Worm (Caenorhabditis elegans) whole organism, L4 larva: ENCODE data around the gene lact-8.

ENCODE experiments used
- D1046.2 ChIP-seq: fragments of 200-800 bp; sonication (Bioruptor generic); IDR thresholded peaks from 2 replicates; pipeline ENCODE4 v1.3.6; 2022; ENCODE audit warnings: missing genetic modification characterization, missing compliant biosample characterization
- F37D6.2 ChIP-seq: sonication (generic microtip); optimal IDR thresholded peaks from 2 replicates; lab custom pipeline; 2016; ENCODE audit warnings: mild to moderate bottlenecking, missing genetic modification characterization, missing compliant biosample characterization
- R02D3.7 ChIP-seq: fragments of 150-350 bp; sonication (generic microtip); optimal IDR thresholded peaks from 3 replicates; lab custom pipeline; 2014; ENCODE audit warnings: missing biosample characterization, missing genetic modification characterization
- T20F7.1 ChIP-seq: fragments of 200-800 bp; sonication (Bioruptor generic); optimal IDR thresholded peaks from 2 replicates; lab custom pipeline; 2018; ENCODE audit warnings: mild to moderate bottlenecking, missing genetic modification characterization, missing compliant biosample characterization
- Y105C5A.15 ChIP-seq: fragments of 200-800 bp; sonication (Bioruptor generic); IDR thresholded peaks from 2 replicates; pipeline ENCODE4 v1.3.6; 2022; ENCODE audit warnings: missing genetic modification characterization, missing compliant biosample characterization
- Y75B8A.6 ChIP-seq: fragments of 200-800 bp; sonication (Bioruptor generic); IDR thresholded peaks from 2 replicates; pipeline ENCODE4 v1.3.6; 2022; ENCODE audit warnings: missing genetic modification reagents, missing genetic modification characterization, missing compliant biosample characterization
- arid-1 ChIP-seq: fragments of 200-800 bp; sonication (Bioruptor generic); conservative IDR thresholded peaks from 2 replicates; pipeline ENCODE4 v1.3.6; 2022; ENCODE audit warnings: missing genetic modification reagents, missing genetic modification characterization, missing compliant biosample characterization
- ceh-28 ChIP-seq: fragments of 150-350 bp; optimal IDR thresholded peaks from 2 replicates; lab custom pipeline; 2014; ENCODE audit warnings: missing biosample characterization, missing genetic modification reagents, missing genetic modification characterization
- ceh-32 ChIP-seq: sonication (generic microtip); optimal IDR thresholded peaks from 2 replicates; lab custom pipeline; 2016; ENCODE audit warnings: mild to moderate bottlenecking, missing genetic modification characterization, missing compliant biosample characterization; ENCODE audit not compliant: poor library complexity
- daf-12 ChIP-seq: fragments of 150-350 bp; optimal IDR thresholded peaks from 2 replicates; lab custom pipeline; 2014; ENCODE audit warnings: missing biosample characterization, missing genetic modification reagents, missing genetic modification characterization
- daf-16 ChIP-seq, 3 experiments: sonication (generic microtip); optimal IDR thresholded peaks; 2 replicates each; lab custom pipeline; 2016 to 2017; ENCODE audit warnings: missing genetic modification characterization in 3 of 3, missing genetic modification reagents in 3 of 3, mild to moderate bottlenecking in 2 of 3, missing compliant biosample characterization in 2 of 3, missing biosample characterization in 1 of 3, moderate library complexity in 1 of 3
- daf-8 ChIP-seq: fragments of 200-800 bp; sonication (Bioruptor generic); IDR thresholded peaks from 2 replicates; pipeline ENCODE4 v1.3.6; 2022; ENCODE audit warnings: missing genetic modification characterization, missing compliant biosample characterization
- dmd-6 ChIP-seq: fragments of 200-800 bp; sonication (Bioruptor generic); IDR thresholded peaks from 2 replicates; pipeline ENCODE4 v1.3.6; 2022; ENCODE audit warnings: missing genetic modification reagents, missing genetic modification characterization, missing compliant biosample characterization
- dpl-1 ChIP-seq: fragments of 150-350 bp; optimal IDR thresholded peaks from 2 replicates; lab custom pipeline; 2014; ENCODE audit warnings: missing biosample characterization, missing genetic modification reagents, missing genetic modification characterization
- duxl-1 ChIP-seq: sonication (generic microtip); optimal IDR thresholded peaks from 2 replicates; lab custom pipeline; 2016; ENCODE audit warnings: mild to moderate bottlenecking, missing genetic modification characterization, moderate library complexity, missing compliant biosample characterization; ENCODE audit not compliant: poor library complexity
- dve-1 ChIP-seq: sonication (generic microtip); optimal IDR thresholded peaks from 2 replicates; lab custom pipeline; 2017; ENCODE audit warnings: antibody characterized with exemption, mild to moderate bottlenecking, missing genetic modification characterization, missing compliant biosample characterization; ENCODE audit not compliant: insufficient read depth
- egl-27 ChIP-seq: sonication (generic microtip); optimal IDR thresholded peaks from 3 replicates; lab custom pipeline; 2017; ENCODE audit warnings: missing biosample characterization, missing genetic modification reagents, missing genetic modification characterization
- egl-43 ChIP-seq: fragments of 200-800 bp; sonication (Bioruptor generic); IDR thresholded peaks from 2 replicates; pipeline ENCODE4 v1.3.6; 2022; ENCODE audit warnings: missing genetic modification reagents, missing genetic modification characterization, missing compliant biosample characterization
- hlh-30 ChIP-seq: sonication (generic microtip); optimal IDR thresholded peaks from 2 replicates; lab custom pipeline; 2017; ENCODE audit warnings: antibody characterized with exemption, mild to moderate bottlenecking, missing genetic modification characterization, missing compliant biosample characterization; ENCODE audit not compliant: insufficient read depth
- lin-39 ChIP-seq: fragments of 150-350 bp; optimal IDR thresholded peaks from 2 replicates; lab custom pipeline; 2014; ENCODE audit warnings: missing biosample characterization, missing genetic modification reagents, missing genetic modification characterization
- lsy-2 ChIP-seq, 2 experiments: fragments of 150-350 bp in 1 of 2; sonication (generic microtip) in 1 of 2; optimal IDR thresholded peaks; 2 replicates each; lab custom pipeline; 2014 to 2017; ENCODE audit warnings: missing biosample characterization in 2 of 2, missing genetic modification characterization in 2 of 2
- madf-5 ChIP-seq, 2 experiments: fragments of 200-800 bp; sonication (Bioruptor generic); IDR thresholded peaks; 2 replicates each; pipeline ENCODE4 v1.3.6; 2022; ENCODE audit warnings: missing compliant biosample characterization in 2 of 2, missing genetic modification characterization in 2 of 2
- madf-9 ChIP-seq: fragments of 200-800 bp; sonication (Bioruptor generic); conservative IDR thresholded peaks from 2 replicates; pipeline ENCODE4 v1.3.6; 2022; ENCODE audit warnings: missing genetic modification reagents, missing genetic modification characterization, missing compliant biosample characterization
- mdl-1 ChIP-seq, 2 experiments: fragments of 150-350 bp in 1 of 2; sonication (generic microtip) in 1 of 2; optimal IDR thresholded peaks; 2 replicates each; lab custom pipeline; 2014 to 2017; ENCODE audit warnings: missing biosample characterization in 2 of 2, missing genetic modification characterization in 2 of 2
- mes-2 ChIP-seq: sonication (generic microtip); optimal IDR thresholded peaks from 2 replicates; lab custom pipeline; 2016; ENCODE audit warnings: missing genotype, mild to moderate bottlenecking, missing genetic modification characterization, missing compliant biosample characterization; ENCODE audit not compliant: poor library complexity, severe bottlenecking
- mxl-3 ChIP-seq: fragments of 200-800 bp; sonication (Bioruptor generic); optimal IDR thresholded peaks from 2 replicates; lab custom pipeline; 2018; ENCODE audit warnings: mild to moderate bottlenecking, missing genetic modification characterization, missing compliant biosample characterization
- nhr-11 ChIP-seq: fragments of 150-350 bp; optimal IDR thresholded peaks from 2 replicates; lab custom pipeline; 2014; ENCODE audit warnings: missing biosample characterization, missing genetic modification characterization
- nhr-25 ChIP-seq: sonication (generic microtip); optimal IDR thresholded peaks from 2 replicates; lab custom pipeline; 2017; ENCODE audit warnings: missing genetic modification characterization, mild to moderate bottlenecking, missing compliant biosample characterization, antibody characterized with exemption, moderate library complexity, borderline replicate concordance; ENCODE audit not compliant: insufficient read depth
- nhr-28 ChIP-seq: fragments of 150-350 bp; optimal IDR thresholded peaks from 2 replicates; lab custom pipeline; 2014; ENCODE audit warnings: missing biosample characterization, missing genetic modification characterization
- nhr-41 ChIP-seq: fragments of 200-800 bp; sonication (Bioruptor generic); IDR thresholded peaks from 2 replicates; pipeline ENCODE4 v1.3.6; 2022; ENCODE audit warnings: missing genetic modification reagents, missing genetic modification characterization, missing compliant biosample characterization
- nhr-48 ChIP-seq: sonication (generic microtip); optimal IDR thresholded peaks from 2 replicates; lab custom pipeline; 2016; ENCODE audit warnings: mild to moderate bottlenecking, missing genetic modification characterization, missing compliant biosample characterization
- nhr-6 ChIP-seq: fragments of 150-350 bp; optimal IDR thresholded peaks from 2 replicates; lab custom pipeline; 2014; ENCODE audit warnings: missing biosample characterization, missing genetic modification characterization
- nhr-76 ChIP-seq: fragments of 150-350 bp; optimal IDR thresholded peaks from 2 replicates; lab custom pipeline; 2014; ENCODE audit warnings: missing biosample characterization, missing genetic modification characterization
- php-3 ChIP-seq: fragments of 200-800 bp; sonication (Bioruptor generic); IDR thresholded peaks from 2 replicates; pipeline ENCODE4 v1.3.6; 2022; ENCODE audit warnings: missing genetic modification reagents, missing genetic modification characterization, missing compliant biosample characterization
- saeg-2 ChIP-seq: fragments of 200-800 bp; sonication (Bioruptor generic); IDR thresholded peaks from 2 replicates; pipeline ENCODE4 v1.3.6; 2022; ENCODE audit warnings: missing genetic modification reagents, missing genetic modification characterization, missing compliant biosample characterization
- spr-3 ChIP-seq: fragments of 200-800 bp; sonication (Bioruptor generic); optimal IDR thresholded peaks from 2 replicates; lab custom pipeline; 2018; ENCODE audit warnings: mild to moderate bottlenecking, missing genetic modification characterization, missing compliant biosample characterization
- tag-97 ChIP-seq: fragments of 200-800 bp; sonication (Bioruptor generic); IDR thresholded peaks from 2 replicates; pipeline ENCODE4 v1.3.6; 2022; ENCODE audit warnings: missing genetic modification characterization, missing compliant biosample characterization
- tra-1 ChIP-seq: fragments of 200-800 bp; sonication (Bioruptor generic); IDR thresholded peaks from 2 replicates; pipeline ENCODE4 v1.3.6; 2022; ENCODE audit warnings: missing genetic modification reagents, missing genetic modification characterization, missing compliant biosample characterization
- vab-7 ChIP-seq: fragments of 200-800 bp; sonication (Bioruptor generic); IDR thresholded peaks from 2 replicates; pipeline ENCODE4 v1.3.6; 2022; ENCODE audit warnings: missing genetic modification reagents, missing genetic modification characterization, missing compliant biosample characterization
- zag-1 ChIP-seq: fragments of 150-350 bp; optimal IDR thresholded peaks from 2 replicates; lab custom pipeline; 2014; ENCODE audit warnings: missing biosample characterization, missing genetic modification characterization
- zip-11 ChIP-seq: fragments of 200-800 bp; sonication (Bioruptor generic); IDR thresholded peaks from 2 replicates; pipeline ENCODE4 v1.3.6; 2022; ENCODE audit warnings: missing genetic modification characterization, missing compliant biosample characterization
- ztf-11 ChIP-seq: fragments of 150-350 bp; optimal IDR thresholded peaks from 2 replicates; lab custom pipeline; 2014; ENCODE audit warnings: missing biosample characterization, missing genetic modification characterization

lact-8 gene

DNA sequence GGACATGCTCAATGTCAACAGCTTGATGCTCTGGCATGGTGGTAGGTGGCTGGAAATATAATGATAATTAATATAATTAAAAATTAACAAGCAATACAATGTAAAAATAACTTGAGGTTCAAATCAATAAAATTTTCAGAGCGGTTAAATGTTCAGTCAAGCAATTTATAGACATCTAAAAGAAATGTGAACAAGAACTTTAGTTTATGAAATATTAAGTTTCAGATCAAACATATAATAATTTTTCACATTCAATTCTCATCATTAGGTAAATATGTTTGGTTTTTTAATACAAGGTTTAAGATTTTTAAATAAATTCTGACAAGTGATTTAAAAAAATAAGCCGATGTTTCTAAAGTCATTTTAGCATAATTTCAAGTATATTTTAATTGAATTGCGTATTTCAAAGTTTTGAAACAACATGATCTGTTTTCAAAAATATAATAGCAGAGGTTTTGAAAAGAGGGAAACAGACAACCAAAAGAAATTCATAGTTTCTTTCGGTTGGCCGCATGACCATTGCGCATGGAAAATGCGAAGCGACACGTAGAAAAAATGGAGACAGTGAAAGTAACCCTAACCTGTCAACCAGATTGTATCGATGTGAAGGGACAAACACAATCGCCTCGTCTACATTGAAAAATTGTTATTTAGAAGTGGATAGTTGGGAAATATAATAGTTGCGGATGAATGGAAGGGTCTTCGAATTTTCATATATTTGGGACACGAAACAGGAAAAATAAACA, 33.0 kb downstream of the lact-8 start, which contains the start of gene T04C12.11:
Gene T04C12.11 (minus strand): TSS at position 51 of the 746 bp plus-strand sequence.
- TF ChIP-seq T20F7.1 (GFP tag; lab: Kevin White, UChicago) (peak; percentile 34), spr-3 (GFP tag; lab: Kevin White, UChicago) (no peak), arid-1 (GFP tag; lab: Robert Waterston, UW) (no peak), mdl-1 (tag; optimal IDR thresholded peaks at IDR 0.05; lab: Kevin White, UChicago) (peak in 1 of 2 experiments; percentile 16), mxl-3 (GFP tag; lab: Kevin White, UChicago) (no peak), nhr-76 (tag; lab: Kevin White, UChicago) (no peak), dmd-6 (GFP tag; lab: Robert Waterston, UW) (no peak), zag-1 (no peak), duxl-1 (tag; lab: Kevin White, UChicago) (no peak), madf-9 (GFP tag; lab: Robert Waterston, UW) (no peak), Y105C5A.15 (GFP tag; lab: Robert Waterston, UW) (no peak), Y75B8A.6 (GFP tag; lab: Robert Waterston, UW) (no peak), egl-43 (no peak), dpl-1 (GFP tag; lab: Kevin White, UChicago) (no peak), ceh-32 (tag; lab: Kevin White, UChicago) (no peak), hlh-30 (tag; lab: Kevin White, UChicago) (peak; percentile 61), daf-8 (GFP tag; lab: Robert Waterston, UW) (no peak), daf-12 (tag; lab: Kevin White, UChicago) (no peak), tra-1 (GFP tag; lab: Robert Waterston, UW) (no peak), madf-5 (GFP tag; IDR thresholded peaks at IDR 0.05; lab: Robert Waterston, UW) (no peak), nhr-41 (GFP tag; lab: Robert Waterston, UW) (no peak), egl-27 (tag; lab: Kevin White, UChicago) (no peak), nhr-48 (no peak), daf-16 (GFP tag; optimal IDR thresholded peaks at IDR 0.05; lab: Kevin White, UChicago) (no peak), daf-16 (tag; optimal IDR thresholded peaks at IDR 0.05; lab: Kevin White, UChicago) (no peak), saeg-2 (GFP tag; lab: Robert Waterston, UW) (no peak), dve-1 (tag; lab: Kevin White, UChicago) (no peak), nhr-28 (peak; percentile 23), D1046.2 (GFP tag; lab: Robert Waterston, UW) (no peak), nhr-25 (tag; lab: Kevin White, UChicago) (peak; percentile 18), lsy-2 (tag; optimal IDR thresholded peaks at IDR 0.05; lab: Kevin White, UChicago) (peak in 1 of 2 experiments; percentile 24)
- TF ChIP-seq, all 104 proteins: peak for 6

- TF ChIP-seq nhr-6 (tag; lab: Kevin White, UChicago) (no peak), dpl-1 (GFP tag; lab: Kevin White, UChicago) (no peak), R02D3.7 (no peak), ceh-28 (tag; lab: Kevin White, UChicago) (no peak), lin-39 (tag; lab: Kevin White, UChicago) (no peak), php-3 (GFP tag; lab: Robert Waterston, UW) (no peak), tag-97 (no peak), ztf-11 (tag; lab: Kevin White, UChicago) (no peak), F37D6.2 (tag; lab: Kevin White, UChicago) (no peak), vab-7 (GFP tag; lab: Robert Waterston, UW) (no peak), T20F7.1 (GFP tag; lab: Kevin White, UChicago) (no peak), nhr-41 (GFP tag; lab: Robert Waterston, UW) (no peak), ceh-32 (tag; lab: Kevin White, UChicago) (no peak), dmd-6 (GFP tag; lab: Robert Waterston, UW) (no peak), nhr-11 (tag; lab: Kevin White, UChicago) (no peak), mxl-3 (GFP tag; lab: Kevin White, UChicago) (no peak), mdl-1 (tag; optimal IDR thresholded peaks at IDR 0.05; lab: Kevin White, UChicago) (no peak), nhr-25 (tag; lab: Kevin White, UChicago) (no peak), zip-11 (GFP tag; lab: Robert Waterston, UW) (no peak), mes-2 (tag; lab: Kevin White, UChicago) (no peak)
- TF ChIP-seq, all 104 proteins: peak for 0
Measured at ce11 chrV:11059180-11059579, 34.2 kb downstream of the lact-8 start, which contains the start of gene T04C12.1. TSS of gene T04C12.1 (minus strand) at chrV:11059269.
